Worm (Caenorhabditis elegans) whole organism, young adult: ENCODE results near the gene srg-47.

Experiments used
- B0019.2 ChIP-seq: fragments of 200-800 bp; sonication (Bioruptor generic); conservative IDR thresholded peaks from 2 replicates; pipeline ENCODE4 v1.3.6; 2022; ENCODE audit warnings: missing genetic modification reagents, missing genetic modification characterization, missing compliant biosample characterization
- B0336.3 ChIP-seq: fragments of 200-800 bp; sonication (Bioruptor generic); IDR thresholded peaks from 2 replicates; pipeline ENCODE4 v1.3.6; 2022; ENCODE audit warnings: missing genetic modification characterization, missing compliant biosample characterization
- F10E7.11 ChIP-seq: sonication (generic microtip); optimal IDR thresholded peaks from 2 replicates; lab custom pipeline; 2017; ENCODE audit warnings: mild to moderate bottlenecking, missing genetic modification characterization, moderate library complexity, missing compliant biosample characterization
- F23B12.7 ChIP-seq: sonication (generic microtip); optimal IDR thresholded peaks from 2 replicates; lab custom pipeline; 2017; ENCODE audit warnings: missing genetic modification characterization, mild to moderate bottlenecking, missing compliant biosample characterization, antibody characterized with exemption, moderate library complexity; ENCODE audit not compliant: insufficient read depth
- F37B4.10 ChIP-seq: fragments of 200-800 bp; sonication (Bioruptor generic); IDR thresholded peaks from 2 replicates; pipeline ENCODE4 v1.3.6; 2022; ENCODE audit warnings: missing genetic modification characterization, missing compliant biosample characterization
- F55B11.4 ChIP-seq: sonication (generic microtip); optimal IDR thresholded peaks from 2 replicates; lab custom pipeline; 2016; ENCODE audit warnings: missing compliant biosample characterization, missing genetic modification characterization, borderline replicate concordance; ENCODE audit not compliant: insufficient read depth
- K11D2.4 ChIP-seq: fragments of 200-800 bp; sonication (Bioruptor generic); IDR thresholded peaks from 2 replicates; pipeline ENCODE4 v1.3.6; 2022; ENCODE audit warnings: missing genetic modification reagents, missing genetic modification characterization, missing compliant biosample characterization
- T07F8.4 ChIP-seq: sonication (generic microtip); optimal IDR thresholded peaks from 2 replicates; lab custom pipeline; 2016; ENCODE audit warnings: mild to moderate bottlenecking, missing genetic modification characterization, moderate library complexity, missing compliant biosample characterization
- Y53F4B.3 ChIP-seq: fragments of 200-800 bp; sonication (Bioruptor generic); IDR thresholded peaks from 2 replicates; pipeline ENCODE4 v1.3.6; 2022; ENCODE audit warnings: missing genetic modification reagents, missing genetic modification characterization, missing compliant biosample characterization
- Y53G8AR.9 ChIP-seq: fragments of 200-800 bp; sonication (Bioruptor generic); conservative IDR thresholded peaks from 2 replicates; pipeline ENCODE4 v1.3.6; 2022; ENCODE audit warnings: missing genetic modification reagents, missing genetic modification characterization, missing compliant biosample characterization
- Y56A3A.18 ChIP-seq: fragments of 200-800 bp; sonication (Bioruptor generic); IDR thresholded peaks from 2 replicates; pipeline ENCODE4 v1.3.6; 2022; ENCODE audit warnings: missing genetic modification reagents, missing genetic modification characterization, missing compliant biosample characterization
- Y67H2A.10 ChIP-seq: fragments of 200-800 bp; sonication (Bioruptor generic); conservative IDR thresholded peaks from 2 replicates; pipeline ENCODE4 v1.3.6; 2022; ENCODE audit warnings: missing genetic modification reagents, missing genetic modification characterization, missing compliant biosample characterization
- attf-3 ChIP-seq: fragments of 200-800 bp; sonication (Bioruptor generic); conservative IDR thresholded peaks from 2 replicates; pipeline ENCODE4 v1.3.6; 2022; ENCODE audit warnings: missing genetic modification reagents, missing genetic modification characterization, missing compliant biosample characterization
- attf-6 ChIP-seq: fragments of 200-800 bp; sonication (Bioruptor generic); IDR thresholded peaks from 2 replicates; pipeline ENCODE4 v1.3.6; 2022; ENCODE audit warnings: missing genetic modification reagents, missing genetic modification characterization, missing compliant biosample characterization
- ceh-27 ChIP-seq: fragments of 200-800 bp; sonication (Bioruptor generic); optimal IDR thresholded peaks from 2 replicates; lab custom pipeline; 2018; ENCODE audit warnings: mild to moderate bottlenecking, missing genetic modification characterization, moderate library complexity, missing compliant biosample characterization
- ceh-40 ChIP-seq: fragments of 200-800 bp; sonication (Bioruptor generic); IDR thresholded peaks from 2 replicates; pipeline ENCODE4 v1.3.6; 2022; ENCODE audit warnings: missing genetic modification characterization, missing compliant biosample characterization
- ceh-91 ChIP-seq: fragments of 200-800 bp; sonication (Bioruptor generic); IDR thresholded peaks from 2 replicates; pipeline ENCODE4 v1.3.6; 2022; ENCODE audit warnings: missing genetic modification reagents, missing genetic modification characterization, missing compliant biosample characterization
- egl-18 ChIP-seq: fragments of 200-800 bp; sonication (Bioruptor generic); IDR thresholded peaks from 2 replicates; pipeline ENCODE4 v1.3.6; 2022; ENCODE audit warnings: missing genetic modification reagents, missing genetic modification characterization, missing compliant biosample characterization
- egl-44 ChIP-seq: fragments of 200-800 bp; sonication (Bioruptor generic); IDR thresholded peaks from 2 replicates; pipeline ENCODE4 v1.3.6; 2022; ENCODE audit warnings: missing genetic modification reagents, missing genetic modification characterization, missing compliant biosample characterization
- egrh-3 ChIP-seq: fragments of 200-800 bp; sonication (Bioruptor generic); IDR thresholded peaks from 2 replicates; pipeline ENCODE4 v1.3.6; 2022; ENCODE audit warnings: missing genetic modification reagents, missing genetic modification characterization, missing compliant biosample characterization
- fkh-3 ChIP-seq: sonication (generic microtip); optimal IDR thresholded peaks from 2 replicates; lab custom pipeline; 2016; ENCODE audit warnings: mild to moderate bottlenecking, missing genetic modification characterization, missing compliant biosample characterization
- hlh-12 ChIP-seq: sonication (generic microtip); optimal IDR thresholded peaks from 2 replicates; lab custom pipeline; 2016; ENCODE audit warnings: missing genetic modification characterization, missing compliant biosample characterization
- hrde-1 ChIP-seq: sonication (generic microtip); optimal IDR thresholded peaks from 2 replicates; lab custom pipeline; 2016; ENCODE audit warnings: missing genetic modification characterization, mild to moderate bottlenecking, missing compliant biosample characterization, moderate library complexity, missing genotype, missing genetic modification reagents, borderline replicate concordance
- lsl-1 ChIP-seq: fragments of 200-800 bp; sonication (Bioruptor generic); optimal IDR thresholded peaks from 2 replicates; lab custom pipeline; 2018; ENCODE audit warnings: mild to moderate bottlenecking, missing genetic modification characterization, moderate library complexity, missing compliant biosample characterization
- lsy-27 ChIP-seq: sonication (generic microtip); optimal IDR thresholded peaks from 2 replicates; lab custom pipeline; 2017; ENCODE audit warnings: missing genetic modification characterization, mild to moderate bottlenecking, missing compliant biosample characterization, antibody characterized with exemption, missing genotype, borderline replicate concordance; ENCODE audit not compliant: insufficient read depth
- madf-6 ChIP-seq: fragments of 200-800 bp; sonication (Bioruptor generic); IDR thresholded peaks from 2 replicates; pipeline ENCODE4 v1.3.6; 2022; ENCODE audit warnings: missing genetic modification reagents, missing genetic modification characterization, missing compliant biosample characterization
- mxl-1 ChIP-seq: sonication (generic microtip); optimal IDR thresholded peaks from 2 replicates; lab custom pipeline; 2016; ENCODE audit warnings: missing genetic modification characterization, missing compliant biosample characterization
- nfya-1 ChIP-seq: sonication (generic microtip); optimal IDR thresholded peaks from 2 replicates; lab custom pipeline; 2017; ENCODE audit warnings: antibody characterized with exemption, missing compliant biosample characterization, missing genetic modification characterization, borderline replicate concordance; ENCODE audit not compliant: insufficient read depth
- nfya-2 ChIP-seq: fragments of 200-800 bp; sonication (Bioruptor generic); IDR thresholded peaks from 2 replicates; pipeline ENCODE4 v1.3.6; 2022; ENCODE audit warnings: missing genetic modification reagents, missing genetic modification characterization, missing compliant biosample characterization
- nhr-120 ChIP-seq: fragments of 200-800 bp; sonication (Bioruptor generic); IDR thresholded peaks from 2 replicates; pipeline ENCODE4 v1.3.6; 2022; ENCODE audit warnings: missing genetic modification characterization, missing compliant biosample characterization
- nhr-80 ChIP-seq: sonication (generic microtip); optimal IDR thresholded peaks from 2 replicates; lab custom pipeline; 2016; ENCODE audit warnings: missing genetic modification characterization, missing compliant biosample characterization
- pha-4 ChIP-seq: fragments of 150-350 bp; sonication (generic microtip); optimal IDR thresholded peaks from 2 replicates; lab custom pipeline; 2014; ENCODE audit warnings: missing biosample characterization, missing genetic modification reagents, missing genetic modification characterization
- rcor-1 ChIP-seq: fragments of 200-800 bp; sonication (Bioruptor generic); IDR thresholded peaks from 2 replicates; pipeline ENCODE4 v1.3.6; 2022; ENCODE audit warnings: missing genetic modification reagents, missing genetic modification characterization, missing compliant biosample characterization
- snpc-1.1 ChIP-seq: sonication (generic microtip); optimal IDR thresholded peaks from 2 replicates; lab custom pipeline; 2017; ENCODE audit warnings: missing genetic modification characterization, mild to moderate bottlenecking, missing compliant biosample characterization, antibody characterized with exemption, moderate library complexity, missing genotype, missing genetic modification reagents; ENCODE audit not compliant: insufficient read depth
- snpc-3.4 ChIP-seq: sonication (generic microtip); optimal IDR thresholded peaks from 2 replicates; lab custom pipeline; 2017; ENCODE audit warnings: missing genetic modification characterization, mild to moderate bottlenecking, missing compliant biosample characterization, antibody characterized with exemption, moderate library complexity, missing genotype, missing genetic modification reagents
- snpc-4 ChIP-seq, 5 experiments: fragments of 150-350 bp in 1 of 5; sonication (generic microtip) in 4 of 5; optimal IDR thresholded peaks; 2 replicates each; lab custom pipeline; 2014 to 2018; ENCODE audit warnings: missing genetic modification characterization in 5 of 5, missing biosample characterization in 3 of 5, antibody characterized with exemption in 2 of 5, mild to moderate bottlenecking in 2 of 5, missing compliant biosample characterization in 2 of 5, missing genotype in 2 of 5, moderate library complexity in 2 of 5, missing genetic modification reagents in 1 of 5
- unc-62 ChIP-seq: fragments of 150-350 bp; optimal IDR thresholded peaks from 2 replicates; lab custom pipeline; 2014; ENCODE audit warnings: missing biosample characterization, missing genetic modification reagents, missing genetic modification characterization
- xnd-1 ChIP-seq: sonication (generic microtip); optimal IDR thresholded peaks from 2 replicates; lab custom pipeline; 2016; ENCODE audit warnings: missing genotype, missing genetic modification reagents, missing genetic modification characterization, missing compliant biosample characterization
- ztf-22 ChIP-seq: fragments of 200-800 bp; sonication (Bioruptor generic); optimal IDR thresholded peaks from 2 replicates; lab custom pipeline; 2018; ENCODE audit warnings: mild to moderate bottlenecking, missing genetic modification characterization, moderate library complexity, missing compliant biosample characterization
- ztf-25 ChIP-seq: fragments of 200-800 bp; sonication (Bioruptor generic); IDR thresholded peaks from 2 replicates; pipeline ENCODE4 v1.3.6; 2022; ENCODE audit warnings: missing genetic modification reagents, missing genetic modification characterization, missing compliant biosample characterization
- ztf-26 ChIP-seq: sonication (generic microtip); optimal IDR thresholded peaks from 2 replicates; lab custom pipeline; 2017; ENCODE audit warnings: missing genetic modification characterization, missing compliant biosample characterization
- ztf-3 ChIP-seq: fragments of 200-800 bp; sonication (Bioruptor generic); optimal IDR thresholded peaks from 2 replicates; lab custom pipeline; 2018; ENCODE audit warnings: mild to moderate bottlenecking, missing genetic modification characterization, missing compliant biosample characterization

The srg-47 gene

DNA sequence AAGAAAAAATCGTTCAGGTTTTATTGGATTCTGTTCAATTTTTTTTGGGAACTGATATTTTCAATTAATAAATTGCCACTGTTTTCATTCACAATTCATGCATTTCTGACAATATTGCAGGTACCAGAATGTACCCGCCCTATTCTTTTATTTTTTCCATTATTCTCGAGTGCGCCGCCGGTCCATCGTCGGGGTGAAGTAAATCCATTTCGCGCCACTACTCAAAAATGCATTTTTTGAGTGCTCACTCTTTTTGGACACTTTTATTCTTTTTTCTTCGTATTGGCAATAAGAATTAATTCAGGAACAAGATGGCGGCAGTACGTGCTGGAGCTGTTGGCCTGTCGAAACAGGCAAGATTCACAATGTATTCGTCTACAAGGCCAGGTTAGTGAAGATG lies 25.3 kb downstream of the srg-47 start, which contains the start of gene kcnl-4:
kcnl-4 (plus strand) TSS at position 301 of the 400 bp plus-strand sequence.
- TF ChIP-seq ztf-3 (GFP tag; lab: Kevin White, UChicago) = no peak
- no peak for TF ChIP-seq madf-6 (GFP tag; lab: Robert Waterston, UW)
- TF ChIP-seq snpc-1.1 = no peak
- no peak for TF ChIP-seq attf-3
- no peak for TF ChIP-seq ceh-40
- no peak for TF ChIP-seq Y53F4B.3 (GFP tag; lab: Robert Waterston, UW)
- TF ChIP-seq nhr-120 = no peak

DNA sequence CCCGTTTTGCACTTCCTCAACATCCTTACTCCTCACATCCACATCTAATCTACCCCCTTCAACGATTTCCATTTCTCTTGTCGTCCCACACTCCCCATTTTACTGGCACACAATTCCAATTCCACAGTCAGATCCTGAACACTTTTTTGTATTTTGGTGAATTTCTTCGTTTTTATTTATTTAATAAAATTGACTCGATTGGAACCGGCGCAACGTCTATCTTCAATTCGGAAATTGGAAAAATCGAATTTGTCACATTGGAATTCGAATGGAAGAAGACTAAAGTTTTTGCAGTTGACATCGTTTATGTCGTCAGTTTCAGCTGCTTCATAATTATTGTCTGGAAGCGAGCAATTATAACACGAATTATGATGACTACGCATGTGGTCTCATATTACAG lies 28.9 kb downstream of the srg-47 start:
- no peak for TF ChIP-seq hlh-12 (tag; lab: Kevin White, UChicago)
- no peak for TF ChIP-seq lsl-1 (GFP tag; lab: Kevin White, UChicago)
- no peak for TF ChIP-seq ceh-27
- TF ChIP-seq ztf-22 (GFP tag; lab: Kevin White, UChicago) = no peak
- TF ChIP-seq egrh-3 (GFP tag; lab: Robert Waterston, UW) = no peak
- TF ChIP-seq B0019.2 (GFP tag; lab: Robert Waterston, UW) = no peak
- TF ChIP-seq nhr-80 = no peak
- TF ChIP-seq F55B11.4 (tag; lab: Kevin White, UChicago) = no peak
- no peak for TF ChIP-seq hrde-1 (tag; lab: Kevin White, UChicago)
- no peak for TF ChIP-seq B0336.3 (GFP tag; lab: Robert Waterston, UW)
- no peak for TF ChIP-seq Y67H2A.10 (GFP tag; lab: Robert Waterston, UW)
- TF ChIP-seq F10E7.11 = no peak
- no peak for TF ChIP-seq nfya-1 (tag; lab: Kevin White, UChicago)
- no peak for TF ChIP-seq Y53G8AR.9 (GFP tag; lab: Robert Waterston, UW)
- TF ChIP-seq xnd-1 (tag; lab: Kevin White, UChicago) = no peak
- no peak for TF ChIP-seq unc-62 (GFP tag; lab: Kevin White, UChicago)
- TF ChIP-seq egl-44 (GFP tag; lab: Robert Waterston, UW) = no peak
- no peak for TF ChIP-seq ceh-91 (GFP tag; lab: Robert Waterston, UW)
- no peak for TF ChIP-seq attf-6 (GFP tag; lab: Robert Waterston, UW)
- TF ChIP-seq F37B4.10 (GFP tag; lab: Robert Waterston, UW) = no peak

DNA sequence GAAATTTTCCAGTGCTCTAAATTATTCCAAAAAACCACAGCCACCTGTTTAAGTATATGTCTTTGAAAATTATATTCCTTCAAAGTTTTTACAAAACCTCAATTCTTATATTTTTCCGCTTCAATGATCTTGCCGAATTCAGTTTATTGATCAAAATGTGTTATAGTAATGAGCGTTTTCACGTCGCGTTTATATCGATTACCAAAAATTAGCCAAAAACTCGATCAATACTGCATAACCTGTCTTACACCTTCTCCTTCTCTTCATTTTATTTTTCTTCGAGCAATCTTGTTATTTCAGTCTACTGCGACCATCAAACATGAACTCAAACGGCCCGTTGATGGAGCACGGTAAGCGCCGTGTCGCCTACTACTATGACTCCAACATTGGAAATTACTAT lies 31.0 kb downstream of the srg-47 start, which contains the start of gene hda-1:
hda-1 (plus strand) TSS at position 301 of the 400 bp plus-strand sequence.
- TF ChIP-seq pha-4 (no peak), ztf-22 (GFP tag; lab: Kevin White, UChicago) (no peak), ztf-25 (GFP tag; lab: Robert Waterston, UW) (no peak), mxl-1 (tag; lab: Kevin White, UChicago) (no peak), Y53F4B.3 (GFP tag; lab: Robert Waterston, UW) (no peak)

DNA sequence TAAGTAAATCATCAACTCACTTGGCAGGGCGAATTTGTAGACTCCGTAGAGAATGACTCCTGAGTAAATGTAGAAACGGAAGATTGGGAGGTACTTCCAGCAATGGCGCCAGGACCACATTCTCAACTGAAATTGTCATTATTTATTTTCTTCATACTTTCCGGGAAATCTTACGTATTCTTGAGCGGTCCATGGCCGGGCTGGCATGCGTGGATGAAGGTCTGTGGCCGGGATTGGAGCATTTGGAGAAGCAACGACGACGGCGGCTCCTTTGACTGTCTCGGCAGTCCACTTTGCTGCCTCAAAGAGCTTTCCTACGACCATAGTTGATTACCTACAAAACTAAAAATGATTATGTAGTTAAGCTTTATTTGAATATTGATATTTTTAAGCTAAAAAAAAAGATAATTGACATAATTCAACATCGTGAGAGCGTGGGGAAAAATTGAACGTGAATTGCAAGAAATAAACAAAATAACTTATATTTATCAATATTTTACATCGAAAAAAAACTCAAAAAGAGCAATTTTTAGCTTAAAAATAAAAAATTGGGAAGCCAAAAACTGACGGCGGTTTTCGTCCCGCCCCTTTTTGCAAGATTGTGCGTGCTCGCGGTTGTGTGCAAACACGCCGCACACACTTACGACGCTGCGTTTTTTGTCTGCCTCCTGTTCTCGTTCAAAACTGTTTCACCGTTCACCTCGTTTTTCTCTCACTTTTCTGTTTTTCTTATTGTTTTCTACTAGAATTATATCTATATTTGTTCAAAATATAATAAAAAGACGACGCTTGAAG lies 32.1 kb downstream of the srg-47 start, which contains the start of gene ril-1:
ril-1 (minus strand) TSS at position 342 of the 795 bp plus-strand sequence.
- TF ChIP-seq egl-18 (no peak), snpc-4 (GFP tag; optimal IDR thresholded peaks at IDR 0.05; lab: Kevin White, UChicago) (peak; percentile 34), snpc-4 (tag; optimal IDR thresholded peaks at IDR 0.05; lab: Kevin White, UChicago) (peak in 2 of 4 experiments; percentile 46 to 57), nfya-2 (no peak), ztf-26 (tag; lab: Kevin White, UChicago) (no peak), F23B12.7 (tag; lab: Kevin White, UChicago) (peak; percentile 64), lsy-27 (tag; lab: Kevin White, UChicago) (no peak), rcor-1 (0 out of 2 replicates have a peak, but pooled peaks have one; percentile 24), fkh-3 (tag; lab: Kevin White, UChicago) (no peak), Y56A3A.18 (GFP tag; lab: Robert Waterston, UW) (no peak), snpc-3.4 (tag; lab: Kevin White, UChicago) (no peak), F37B4.10 (GFP tag; lab: Robert Waterston, UW) (no peak), F10E7.11 (no peak), K11D2.4 (GFP tag; lab: Robert Waterston, UW) (no peak), T07F8.4 (tag; lab: Kevin White, UChicago) (no peak)
